Worm (Caenorhabditis elegans) whole organism, L3 larva: Measurements from ENCODE around the gene ubc-8.

Source experiments
- ZK546.5 ChIP-seq: sonication (generic microtip); optimal IDR thresholded peaks from 2 replicates; lab custom pipeline; 2017; ENCODE audit warnings: missing biosample characterization, missing genetic modification characterization
- ama-1 ChIP-seq: fragments of 150-350 bp; optimal IDR thresholded peaks from 2 replicates; lab custom pipeline; 2018
- egl-27 ChIP-seq: sonication (generic microtip); optimal IDR thresholded peaks from 4 replicates; lab custom pipeline; 2017; ENCODE audit warnings: missing biosample characterization, missing genetic modification reagents, missing genetic modification characterization
- elt-1 ChIP-seq: fragments of 150-350 bp; optimal IDR thresholded peaks from 2 replicates; lab custom pipeline; 2014; ENCODE audit warnings: missing biosample characterization, missing genetic modification characterization
- fkh-10 ChIP-seq: sonication (generic microtip); optimal IDR thresholded peaks from 2 replicates; lab custom pipeline; 2017; ENCODE audit warnings: missing biosample characterization, missing genetic modification reagents, missing genetic modification characterization
- nfya-1 ChIP-seq: sonication (generic microtip); optimal IDR thresholded peaks from 2 replicates; lab custom pipeline; 2017; ENCODE audit warnings: missing genetic modification characterization, mild to moderate bottlenecking, missing compliant biosample characterization, antibody characterized with exemption, moderate library complexity; ENCODE audit not compliant: insufficient read depth
- nhr-11 ChIP-seq: fragments of 150-350 bp; optimal IDR thresholded peaks from 2 replicates; lab custom pipeline; 2014; ENCODE audit warnings: missing biosample characterization, missing genetic modification characterization
- nhr-237 ChIP-seq: fragments of 150-350 bp; optimal IDR thresholded peaks from 2 replicates; lab custom pipeline; 2014; ENCODE audit warnings: missing biosample characterization, missing genetic modification characterization
- nhr-25 ChIP-seq: sonication (generic microtip); optimal IDR thresholded peaks from 2 replicates; lab custom pipeline; 2017; ENCODE audit warnings: missing biosample characterization, missing genetic modification characterization
- pqm-1 ChIP-seq: fragments of 150-350 bp; optimal IDR thresholded peaks from 2 replicates; lab custom pipeline; 2017; ENCODE audit warnings: missing biosample characterization, missing genetic modification characterization, inconsistent platforms
- tbx-2 ChIP-seq: sonication (generic microtip); optimal IDR thresholded peaks from 2 replicates; lab custom pipeline; 2016; ENCODE audit warnings: mild to moderate bottlenecking, missing genetic modification characterization, missing compliant biosample characterization
- unc-39 ChIP-seq: sonication (generic microtip); optimal IDR thresholded peaks from 4 replicates; lab custom pipeline; 2017; ENCODE audit warnings: missing biosample characterization, missing genetic modification characterization
- unc-62 ChIP-seq: fragments of 150-350 bp; sonication (generic microtip); optimal IDR thresholded peaks from 4 replicates; lab custom pipeline; 2014; ENCODE audit warnings: missing biosample characterization, missing genetic modification reagents, missing genetic modification characterization
- ztf-4 ChIP-seq: fragments of 150-350 bp; optimal IDR thresholded peaks from 2 replicates; lab custom pipeline; 2014; ENCODE audit warnings: missing biosample characterization, missing genetic modification characterization

- TF ChIP-seq ztf-4 (tag; lab: Kevin White, UChicago) (no peak), nhr-25 (no peak), egl-27 (tag; lab: Kevin White, UChicago) (no peak), nhr-11 (tag; lab: Kevin White, UChicago) (no peak), ama-1 (lab: Kevin White, UChicago) (no peak), elt-1 (no peak), tbx-2 (tag; lab: Kevin White, UChicago) (no peak), nhr-237 (tag; lab: Kevin White, UChicago) (no peak), pqm-1 (tag; lab: Kevin White, UChicago) (no peak), ZK546.5 (tag; lab: Kevin White, UChicago) (no peak), fkh-10 (no peak), unc-39 (tag; lab: Kevin White, UChicago) (no peak), nfya-1 (no peak), unc-62 (GFP tag; lab: Kevin White, UChicago) (no peak)
These were observed 29.4 kb downstream of the ubc-8 start for ce11 chrIV:2677687-2678086.
